Fruit fly (Drosophila melanogaster) whole organism, embryonic: ENCODE data around the gene Mon1.

Source experiments
- Ada2b ChIP-seq: fragments of 200-800 bp; sonication (Bioruptor generic); IDR thresholded peaks from 2 replicates; pipeline ENCODE4 v1.3.6; 2022; ENCODE audit warnings: missing biosample characterization, missing genetic modification characterization
- Asciz ChIP-seq: fragments of 200-800 bp; sonication (Bioruptor generic); optimal IDR thresholded peaks from 2 replicates; lab custom pipeline; 2017; ENCODE audit warnings: missing biosample characterization, mild to moderate bottlenecking, missing genetic modification characterization, missing genetic modification reagents
- CG11696 ChIP-seq: fragments of 200-800 bp; sonication (Bioruptor generic); IDR thresholded peaks from 2 replicates; pipeline ENCODE4 v1.3.6; 2022; ENCODE audit warnings: missing biosample characterization, missing genetic modification characterization
- CG12071 ChIP-seq: fragments of 200-800 bp; sonication (Bioruptor generic); optimal IDR thresholded peaks from 3 replicates; lab custom pipeline; 2018; ENCODE audit warnings: missing biosample characterization, mild to moderate bottlenecking, missing genetic modification characterization
- CG14441 ChIP-seq: fragments of 200-800 bp; sonication (Bioruptor generic); IDR thresholded peaks from 2 replicates; pipeline ENCODE4 v1.3.6; 2022; ENCODE audit warnings: missing biosample characterization, missing genetic modification characterization
- CG14965 ChIP-seq: fragments of 200-800 bp; sonication (Bioruptor generic); optimal IDR thresholded peaks from 2 replicates; lab custom pipeline; 2016; ENCODE audit warnings: missing biosample characterization, missing genetic modification characterization, borderline replicate concordance
- CG15514 ChIP-seq: fragments of 200-800 bp; sonication (Bioruptor generic); optimal IDR thresholded peaks from 3 replicates; lab custom pipeline; 2017; ENCODE audit warnings: missing biosample characterization, missing genetic modification characterization, mild to moderate bottlenecking, moderate library complexity, missing genetic modification reagents
- CG17186 ChIP-seq: fragments of 200-800 bp; sonication (Bioruptor generic); optimal IDR thresholded peaks from 3 replicates; lab custom pipeline; 2017; ENCODE audit warnings: missing biosample characterization, missing genetic modification reagents, missing genetic modification characterization
- CG17328 ChIP-seq: fragments of 200-800 bp; sonication (Bioruptor generic); IDR thresholded peaks from 2 replicates; pipeline ENCODE4 v1.3.6; 2022; ENCODE audit warnings: missing biosample characterization, missing genetic modification characterization
- CG17829 ChIP-seq: fragments of 200-800 bp; optimal IDR thresholded peaks from 2 replicates; lab custom pipeline; 2019; ENCODE audit warnings: missing biosample characterization, mild to moderate bottlenecking, missing genetic modification characterization, moderate library complexity
- CG2129 ChIP-seq: fragments of 200-800 bp; sonication (Bioruptor generic); IDR thresholded peaks from 2 replicates; pipeline ENCODE4 v1.3.6; 2022; ENCODE audit warnings: missing biosample characterization, missing genetic modification characterization; ENCODE audit not compliant: partially characterized antibody
- CG31388 ChIP-seq: fragments of 200-800 bp; sonication (Bioruptor generic); optimal IDR thresholded peaks from 2 replicates; lab custom pipeline; 2016; ENCODE audit warnings: missing biosample characterization, missing genetic modification characterization
- CG3407 ChIP-seq: fragments of 200-800 bp; sonication (Bioruptor generic); optimal IDR thresholded peaks from 2 replicates; lab custom pipeline; 2018; ENCODE audit warnings: missing biosample characterization, mild to moderate bottlenecking, missing genetic modification characterization
- CG43689 ChIP-seq: fragments of 200-800 bp; sonication (Bioruptor generic); IDR thresholded peaks from 2 replicates; pipeline ENCODE4 v1.3.6; 2022; ENCODE audit warnings: missing biosample characterization, missing genetic modification characterization
- CG4730 ChIP-seq: fragments of 200-800 bp; sonication (Bioruptor generic); IDR thresholded peaks from 2 replicates; pipeline ENCODE4 v1.3.6; 2022; ENCODE audit warnings: missing biosample characterization, missing genetic modification characterization
- CG7357 ChIP-seq: fragments of 200-800 bp; sonication (Bioruptor generic); IDR thresholded peaks from 3 replicates; pipeline ENCODE4 v1.3.6; 2022; ENCODE audit warnings: missing biosample characterization, missing genetic modification characterization
- CG8290 ChIP-seq, 3 experiments: fragments of 200-800 bp; sonication (Bioruptor generic); optimal IDR thresholded peaks; 2 replicates each; lab custom pipeline; 2016 to 2019; ENCODE audit warnings: missing biosample characterization in 3 of 3, missing genetic modification characterization in 3 of 3, mild to moderate bottlenecking in 2 of 3, moderate library complexity in 1 of 3
- CG9797 ChIP-seq: fragments of 200-800 bp; sonication (Bioruptor generic); optimal IDR thresholded peaks from 3 replicates; lab custom pipeline; 2018; ENCODE audit warnings: missing biosample characterization, mild to moderate bottlenecking, missing genetic modification characterization
- Camta ChIP-seq: fragments of 200-800 bp; sonication (Bioruptor generic); optimal IDR thresholded peaks from 2 replicates; lab custom pipeline; 2016; ENCODE audit warnings: missing biosample characterization, missing genetic modification characterization
- Dip3 ChIP-seq: fragments of 200-800 bp; sonication (Bioruptor generic); optimal IDR thresholded peaks from 3 replicates; lab custom pipeline; 2016; ENCODE audit warnings: missing biosample characterization, missing genetic modification characterization
- Eip74EF ChIP-seq, 2 experiments: fragments of 200-800 bp in 1 of 2; fragments of >200 bp in 1 of 2; sonication (Bioruptor generic) in 1 of 2; optimal IDR thresholded peaks; 2 replicates each; lab custom pipeline; 2017 to 2019; ENCODE audit warnings: missing biosample characterization in 2 of 2, missing genetic modification characterization in 2 of 2, mild to moderate bottlenecking in 1 of 2, moderate library complexity in 1 of 2
- GATAe ChIP-seq: fragments of 200-800 bp; sonication (Bioruptor generic); conservative IDR thresholded peaks from 2 replicates; pipeline ENCODE4 v1.3.6; 2022; ENCODE audit warnings: missing biosample characterization, missing genetic modification characterization
- HLH4C ChIP-seq: fragments of 200-800 bp; sonication (Bioruptor generic); IDR thresholded peaks from 3 replicates; pipeline ENCODE4 v1.3.6; 2022; ENCODE audit warnings: missing biosample characterization, missing genetic modification characterization; ENCODE audit not compliant: partially characterized antibody
- Hey ChIP-seq: fragments of 200-800 bp; sonication (Bioruptor generic); optimal IDR thresholded peaks from 3 replicates; lab custom pipeline; 2018; ENCODE audit warnings: missing biosample characterization, mild to moderate bottlenecking, missing genetic modification characterization
- HmgD ChIP-seq: fragments of 200-800 bp; sonication (Bioruptor generic); optimal IDR thresholded peaks from 3 replicates; lab custom pipeline; 2016; ENCODE audit warnings: missing biosample characterization, missing genetic modification characterization
- Hr3 ChIP-seq: fragments of 200-800 bp; sonication (Bioruptor generic); optimal IDR thresholded peaks from 3 replicates; lab custom pipeline; 2016; ENCODE audit warnings: missing biosample characterization, missing genetic modification characterization
- Lim3 ChIP-seq: fragments of 200-800 bp; sonication (Bioruptor generic); IDR thresholded peaks from 2 replicates; pipeline ENCODE4 v1.3.6; 2022; ENCODE audit warnings: missing biosample characterization, missing genetic modification characterization
- Nf-YB ChIP-seq: fragments of 200-800 bp; sonication (Bioruptor generic); optimal IDR thresholded peaks from 3 replicates; lab custom pipeline; 2019; ENCODE audit warnings: missing biosample characterization, mild to moderate bottlenecking, missing genetic modification characterization, moderate library complexity
- Ravus ChIP-seq: fragments of 200-800 bp; sonication (Bioruptor generic); IDR thresholded peaks from 2 replicates; pipeline ENCODE4 v1.3.6; 2022; ENCODE audit warnings: missing biosample characterization, missing genetic modification characterization
- Side ChIP-seq: fragments of 200-800 bp; sonication (Bioruptor generic); optimal IDR thresholded peaks from 2 replicates; lab custom pipeline; 2016; ENCODE audit warnings: missing biosample characterization, missing genetic modification characterization
- Ssrp ChIP-seq: fragments of 200-800 bp; sonication (Bioruptor generic); optimal IDR thresholded peaks from 2 replicates; lab custom pipeline; 2018; ENCODE audit warnings: missing biosample characterization, mild to moderate bottlenecking, missing genetic modification characterization, moderate library complexity
- al ChIP-seq: fragments of 200-800 bp; sonication (Bioruptor generic); IDR thresholded peaks from 2 replicates; pipeline ENCODE4 v1.3.6; 2022; ENCODE audit warnings: missing biosample characterization, missing genetic modification characterization
- caup ChIP-seq: fragments of 200-800 bp; sonication (Bioruptor generic); optimal IDR thresholded peaks from 3 replicates; lab custom pipeline; 2017; ENCODE audit warnings: missing biosample characterization, mild to moderate bottlenecking, missing genetic modification characterization, moderate library complexity; ENCODE audit not compliant: severe bottlenecking
- chif ChIP-seq, 2 experiments: fragments of 200-800 bp; sonication (Bioruptor generic); optimal IDR thresholded peaks; 3 replicates each; lab custom pipeline; 2016; ENCODE audit warnings: missing biosample characterization in 2 of 2, missing genetic modification characterization in 2 of 2
- chinmo ChIP-seq: fragments of 200-800 bp; sonication (Bioruptor generic); IDR thresholded peaks from 4 replicates; pipeline ENCODE4 v1.3.6; 2022; ENCODE audit warnings: missing biosample characterization, missing genetic modification characterization; ENCODE audit not compliant: partially characterized antibody
- croc ChIP-seq: fragments of 200-800 bp; sonication (Bioruptor generic); conservative IDR thresholded peaks from 3 replicates; pipeline ENCODE4 v1.3.6; 2022; ENCODE audit warnings: missing biosample characterization, missing genetic modification characterization
- dm ChIP-seq: fragments of 200-800 bp; sonication (Bioruptor generic); optimal IDR thresholded peaks from 3 replicates; lab custom pipeline; 2016; ENCODE audit warnings: missing biosample characterization, missing genetic modification characterization
- dysf ChIP-seq: fragments of 200-800 bp; sonication (Bioruptor generic); IDR thresholded peaks from 3 replicates; pipeline ENCODE4 v1.3.6; 2022; ENCODE audit warnings: missing biosample characterization, missing genetic modification characterization
- fru ChIP-seq: fragments of >200 bp; optimal IDR thresholded peaks from 2 replicates; lab custom pipeline; 2017
- ftz-f1 ChIP-seq: fragments of 200-800 bp; sonication (Bioruptor generic); optimal IDR thresholded peaks from 2 replicates; lab custom pipeline; 2016; ENCODE audit warnings: missing biosample characterization, missing genetic modification characterization
- h ChIP-seq: fragments of >200 bp; optimal IDR thresholded peaks from 2 replicates; lab custom pipeline; 2017
- hkb ChIP-seq, 2 experiments: fragments of 200-800 bp in 1 of 2; fragments of >200 bp in 1 of 2; sonication (Bioruptor generic) in 1 of 2; IDR thresholded peaks in 1 of 2; optimal IDR thresholded peaks in 1 of 2; 2 replicates each; pipeline versions ENCODE4 v1.3.6 to Lab custom; 2017 to 2022; ENCODE audit warnings: missing biosample characterization in 1 of 2, missing genetic modification characterization in 1 of 2
- inv ChIP-seq: fragments of 200-800 bp; sonication (Bioruptor generic); IDR thresholded peaks from 2 replicates; pipeline ENCODE4 v1.3.6; 2022; ENCODE audit warnings: missing biosample characterization, missing genetic modification characterization; ENCODE audit not compliant: partially characterized antibody
- nau ChIP-seq: fragments of 200-800 bp; sonication (Bioruptor generic); optimal IDR thresholded peaks from 3 replicates; lab custom pipeline; 2017; ENCODE audit warnings: missing biosample characterization, mild to moderate bottlenecking, missing genetic modification characterization, missing genetic modification reagents
- pho ChIP-seq: fragments of 200-800 bp; sonication (Bioruptor generic); optimal IDR thresholded peaks from 2 replicates; lab custom pipeline; 2016; ENCODE audit warnings: missing biosample characterization, missing genetic modification characterization
- phol ChIP-seq: fragments of 200-800 bp; sonication (Bioruptor generic); optimal IDR thresholded peaks from 3 replicates; lab custom pipeline; 2018; ENCODE audit warnings: missing biosample characterization, mild to moderate bottlenecking, missing genetic modification characterization, moderate library complexity
- sd ChIP-seq: fragments of 200-800 bp; sonication (Bioruptor generic); optimal IDR thresholded peaks from 3 replicates; lab custom pipeline; 2018; ENCODE audit warnings: missing biosample characterization, mild to moderate bottlenecking, missing genetic modification characterization, moderate library complexity
- ttk ChIP-seq: fragments of 200-800 bp; sonication (Bioruptor generic); IDR thresholded peaks from 2 replicates; pipeline ENCODE4 v2.1.2; 2022; ENCODE audit warnings: missing biosample characterization, missing genetic modification characterization
- tx ChIP-seq: fragments of 200-800 bp; sonication (Bioruptor generic); optimal IDR thresholded peaks from 2 replicates; lab custom pipeline; 2016; ENCODE audit warnings: missing biosample characterization, missing genetic modification characterization
- vfl ChIP-seq: fragments of 200-800 bp; sonication (Bioruptor generic); optimal IDR thresholded peaks from 2 replicates; lab custom pipeline; 2016; ENCODE audit warnings: missing biosample characterization, missing genetic modification characterization

Mon1 gene

DNA sequence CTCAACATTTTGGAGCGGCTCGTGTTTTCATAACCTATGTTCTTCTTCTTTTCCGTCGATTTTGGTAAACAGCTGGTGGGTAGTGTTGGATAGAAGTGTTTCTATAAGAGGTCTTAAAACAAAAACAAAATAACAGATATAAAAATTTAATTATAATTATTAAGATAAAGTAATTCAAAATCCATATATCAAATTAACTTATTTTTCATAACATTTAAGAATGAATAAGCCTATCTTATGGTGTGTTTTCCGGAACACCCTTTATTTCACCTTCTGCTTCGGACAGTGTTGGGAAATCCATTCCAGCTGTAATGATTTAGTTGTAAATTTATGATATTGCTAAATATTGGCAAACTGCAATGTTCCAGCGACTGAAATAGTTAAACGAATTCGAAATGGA lies at the start of gene Mon1, which contains the start of gene mRpS2 (continued):
- peak; percentile 83 for TF ChIP-seq croc
- TF ChIP-seq Hr3 (GFP tag; lab: Kevin White, UChicago) = peak; percentile 96
- peak; percentile 81 for TF ChIP-seq CG12071 (GFP tag; lab: Kevin White, UChicago)
- peak; percentile 77 for TF ChIP-seq Lim3 (GFP tag; lab: Robert Waterston, UW)
- peak; percentile 97 for TF ChIP-seq CG17829
- TF ChIP-seq ttk = peak; percentile 95
- TF ChIP-seq ftz-f1 (GFP tag; lab: Kevin White, UChicago) = peak; percentile 61
- TF ChIP-seq CG14441 (GFP tag; lab: Robert Waterston, UW) = peak; percentile 97
- peak; percentile 65 for TF ChIP-seq Side (GFP tag; lab: Kevin White, UChicago)
- peak; percentile 92 for TF ChIP-seq Ssrp
- TF ChIP-seq CG4730 (GFP tag; lab: Robert Waterston, UW) = peak; percentile 96
- TF ChIP-seq CG17328 (GFP tag; lab: Robert Waterston, UW) = peak; percentile 97
- TF ChIP-seq Eip74EF (GFP tag; optimal IDR thresholded peaks at IDR 0.05; lab: Kevin White, UChicago) = peak in 1 of 2 experiments; percentile 75
- no peak for TF ChIP-seq fru
- TF ChIP-seq hkb (optimal IDR thresholded peaks at IDR 0.05; lab: Kevin White, UChicago) = no peak
- TF ChIP-seq hkb (GFP tag; IDR thresholded peaks at IDR 0.05; lab: Robert Waterston, UW) = peak; percentile 93
- TF ChIP-seq CG11696 (GFP tag; lab: Robert Waterston, UW) = peak; percentile 93
- TF ChIP-seq pho = peak; percentile 71
- TF ChIP-seq al = peak; percentile 96
- no peak for TF ChIP-seq chinmo (GFP tag; lab: Robert Waterston, UW)
- TF ChIP-seq CG9797 (GFP tag; lab: Kevin White, UChicago) = peak; percentile 16
- TF ChIP-seq Ravus = peak; percentile 88
- TF ChIP-seq dm (GFP tag; lab: Kevin White, UChicago) = peak; percentile 57
- TF ChIP-seq Camta (GFP tag; lab: Kevin White, UChicago) = peak; percentile 75
- peak; percentile 93 for TF ChIP-seq CG15514 (GFP tag; lab: Kevin White, UChicago)
- TF ChIP-seq CG31388 (GFP tag; lab: Kevin White, UChicago) = peak; percentile 78
- no peak for TF ChIP-seq inv (GFP tag; lab: Robert Waterston, UW)
- peak; percentile 72 to 78 for TF ChIP-seq chif (GFP tag; optimal IDR thresholded peaks at IDR 0.05; lab: Kevin White, UChicago)
- TF ChIP-seq CG2129 (GFP tag; lab: Robert Waterston, UW) = no peak
- no peak for TF ChIP-seq h
- TF ChIP-seq Ada2b (GFP tag; lab: Robert Waterston, UW) = peak; percentile 95
- TF ChIP-seq HLH4C = no peak
- TF ChIP-seq Asciz (GFP tag; lab: Kevin White, UChicago) = no peak
- TF ChIP-seq phol (tag; lab: Kevin White, UChicago) = peak; percentile 95
- TF ChIP-seq Dip3 (GFP tag; lab: Kevin White, UChicago) = peak; percentile 83
- TF ChIP-seq dysf = peak; percentile 94
- TF ChIP-seq sd (tag; lab: Kevin White, UChicago) = no peak
- peak; percentile 67 for TF ChIP-seq tx
- peak; percentile 79 for TF ChIP-seq vfl
- peak; percentile 71 for TF ChIP-seq CG17186 (GFP tag; lab: Kevin White, UChicago)
- TF ChIP-seq CG3407 (GFP tag; lab: Kevin White, UChicago) = peak; percentile 89
- TF ChIP-seq nau (GFP tag; lab: Kevin White, UChicago) = no peak
- TF ChIP-seq CG14965 (GFP tag; lab: Kevin White, UChicago) = no peak
- TF ChIP-seq CG7357 (GFP tag; lab: Robert Waterston, UW) = peak; percentile 89
- peak; percentile 15 for TF ChIP-seq HmgD
- TF ChIP-seq GATAe = peak; percentile 91
- TF ChIP-seq CG8290 (GFP tag; optimal IDR thresholded peaks at IDR 0.05; lab: Kevin White, UChicago) = peak; percentile 89
- peak; percentile 79 to 90 for TF ChIP-seq CG8290 (tag; optimal IDR thresholded peaks at IDR 0.05; lab: Kevin White, UChicago)
- TF ChIP-seq caup = peak; percentile 94
- peak; percentile 74 for TF ChIP-seq Nf-YB
- no peak for TF ChIP-seq Hey (tag; lab: Kevin White, UChicago)
- TF ChIP-seq CG43689 (GFP tag; lab: Robert Waterston, UW) = peak; percentile 88
